Worm (Caenorhabditis elegans): ENCODE data around the gene crn-6.
A peak's percentile ranks its signal among the peaks of the same experiment; 100 is the strongest.

The crn-6 gene

DNA sequence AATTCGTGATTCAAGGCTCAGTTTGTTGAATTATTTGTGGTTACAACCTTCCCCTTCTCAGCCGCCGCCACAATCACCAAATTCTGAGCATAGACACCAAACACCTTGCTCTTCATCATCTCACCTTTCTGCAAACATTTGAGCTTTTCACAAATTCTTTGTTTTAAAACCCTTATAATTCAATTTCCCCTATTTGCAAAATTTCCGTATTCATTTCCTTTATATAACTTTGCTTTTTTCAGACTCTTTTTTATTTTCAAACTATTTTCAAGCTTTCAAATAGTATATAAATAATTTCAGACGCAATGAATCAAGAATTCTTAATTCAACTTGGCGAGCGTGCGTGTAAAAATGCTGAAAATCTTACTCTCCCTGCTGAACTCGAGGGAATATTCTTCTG lies 16.4 kb downstream of the crn-6 start, which contains the start of gene tkr-1:
TSS of gene tkr-1 (plus strand) at position 301 of the 400 bp plus-strand sequence.
- TF ChIP-seq fkh-2 (tag; optimal IDR thresholded peaks at IDR 0.05) (no peak), eor-1 (tag; optimal IDR thresholded peaks at IDR 0.05) (no peak), nhr-11 (tag; optimal IDR thresholded peaks at IDR 0.05) (no peak), lsy-12 (tag; optimal IDR thresholded peaks at IDR 0.05) (no peak), unc-62 (GFP tag; optimal IDR thresholded peaks at IDR 0.05) (no peak), nhr-237 (tag; optimal IDR thresholded peaks at IDR 0.05) (no peak), sea-2 (GFP tag; optimal IDR thresholded peaks at IDR 0.05) (no peak), ceh-28 (tag; optimal IDR thresholded peaks at IDR 0.05) (no peak), ceh-9 (tag; optimal IDR thresholded peaks at IDR 0.05) (no peak), ceh-16 (tag; optimal IDR thresholded peaks at IDR 0.05) (no peak), nhr-77 (tag; optimal IDR thresholded peaks at IDR 0.05) (no peak), egl-27 (tag; optimal IDR thresholded peaks at IDR 0.05) (no peak), elt-1 (tag; optimal IDR thresholded peaks at IDR 0.05) (no peak), ceh-82 (tag; optimal IDR thresholded peaks at IDR 0.05) (no peak), R02D3.7 (tag; optimal IDR thresholded peaks at IDR 0.05) (no peak), jun-1 (tag; optimal IDR thresholded peaks at IDR 0.05) (no peak), fos-1 (tag; optimal IDR thresholded peaks at IDR 0.05) (no peak)

DNA sequence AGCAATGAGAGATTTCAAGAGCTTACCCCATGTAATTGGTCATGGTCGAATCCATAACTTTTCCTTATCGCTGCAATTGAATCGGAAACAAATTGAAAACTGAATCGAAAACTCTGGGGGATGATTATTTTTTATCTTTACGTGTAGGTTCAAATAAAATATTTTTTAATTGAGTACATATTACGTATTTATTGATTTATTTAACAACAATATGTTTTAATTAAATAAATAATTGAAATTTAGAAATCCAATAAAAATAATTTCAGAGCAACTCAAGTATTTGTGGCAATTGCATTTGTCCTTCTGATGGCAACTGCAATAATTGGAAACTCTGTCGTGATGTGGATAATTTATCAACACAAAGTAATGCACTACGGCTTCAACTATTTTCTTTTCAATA lies 18.5 kb downstream of the crn-6 start, which contains the start of gene C38C10.3:
TSS of gene C38C10.3 (minus strand) at position 101 of the 400 bp plus-strand sequence.
- TF ChIP-seq ZK546.5 (tag; optimal IDR thresholded peaks at IDR 0.05) = no peak
- TF ChIP-seq fos-1 (tag; optimal IDR thresholded peaks at IDR 0.05) = no peak
- TF ChIP-seq nhr-12 (tag; optimal IDR thresholded peaks at IDR 0.05) = no peak
- TF ChIP-seq ceh-82 (tag; optimal IDR thresholded peaks at IDR 0.05) = no peak
- TF ChIP-seq hmg-11 (tag; optimal IDR thresholded peaks at IDR 0.05) = no peak
- no peak for TF ChIP-seq pha-4 (tag; optimal IDR thresholded peaks at IDR 0.05)
- TF ChIP-seq sea-2 (GFP tag; optimal IDR thresholded peaks at IDR 0.05) = no peak
- TF ChIP-seq daf-12 (tag; optimal IDR thresholded peaks at IDR 0.05) = no peak
- no peak for TF ChIP-seq ceh-16 (tag; optimal IDR thresholded peaks at IDR 0.05)
- TF ChIP-seq eor-1 (tag; optimal IDR thresholded peaks at IDR 0.05) = no peak
- TF ChIP-seq R02D3.7 (tag; optimal IDR thresholded peaks at IDR 0.05) = no peak

ce11 chrIII:9390007-9390406 lies 22.9 kb downstream of the crn-6 start, which contains the start of gene slc-17.2:
TSS of gene slc-17.2 (minus strand) at chrIII:9390107.
- TF ChIP-seq fkh-10 (GFP tag; optimal IDR thresholded peaks at IDR 0.05) (peak; percentile 7), ceh-28 (tag; optimal IDR thresholded peaks at IDR 0.05) (no peak)

DNA sequence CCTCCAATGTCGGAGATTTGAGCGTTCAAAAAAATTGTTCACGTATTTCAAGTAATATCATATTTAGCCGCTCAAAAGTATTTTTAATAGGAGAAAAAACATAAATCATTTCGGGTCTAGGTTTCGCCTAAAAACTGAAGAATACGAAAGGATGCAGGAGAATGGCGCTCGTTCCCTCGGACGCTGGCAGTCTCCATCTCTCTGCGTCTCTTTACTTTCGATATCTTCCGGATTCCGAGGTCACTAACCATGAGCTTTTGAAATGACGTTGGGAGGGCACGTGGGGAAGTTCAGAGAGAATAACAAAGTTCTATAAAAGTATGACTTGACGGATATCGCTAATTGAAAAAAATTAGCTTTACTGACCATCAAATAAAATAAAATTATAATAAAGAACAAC lies 23.9 kb downstream of the crn-6 start:
- TF ChIP-seq mdl-1 (tag; optimal IDR thresholded peaks at IDR 0.05) = peak; percentile 2
- TF ChIP-seq hmg-11 (tag; optimal IDR thresholded peaks at IDR 0.05) = no peak
- peak; percentile 9 for TF ChIP-seq lin-39 (tag; optimal IDR thresholded peaks at IDR 0.05)
- TF ChIP-seq nfya-1 (tag; optimal IDR thresholded peaks at IDR 0.05; ENCODE audit: insufficient read depth) = peak; percentile 34

- TF ChIP-seq ztf-11 (tag; optimal IDR thresholded peaks at IDR 0.05) = no peak
- no peak for TF ChIP-seq egl-5 (tag; optimal IDR thresholded peaks at IDR 0.05)
- no peak for TF ChIP-seq ceh-28 (tag; optimal IDR thresholded peaks at IDR 0.05)
- TF ChIP-seq ceh-16 (tag; optimal IDR thresholded peaks at IDR 0.05) = no peak
- no peak for TF ChIP-seq aly-2 (tag; optimal IDR thresholded peaks at IDR 0.05)
- TF ChIP-seq ama-1 (optimal IDR thresholded peaks at IDR 0.05) = no peak
- no peak for TF ChIP-seq egl-27 (tag; optimal IDR thresholded peaks at IDR 0.05)
- TF ChIP-seq nhr-67 (tag; optimal IDR thresholded peaks at IDR 0.05) = no peak
- TF ChIP-seq nhr-237 (tag; optimal IDR thresholded peaks at IDR 0.05) = no peak
- peak; percentile 47 for TF ChIP-seq pha-4 (tag; optimal IDR thresholded peaks at IDR 0.05)
- TF ChIP-seq fos-1 (tag; optimal IDR thresholded peaks at IDR 0.05) = no peak
- no peak for TF ChIP-seq sea-2 (GFP tag; optimal IDR thresholded peaks at IDR 0.05)
- TF ChIP-seq nhr-28 (tag; optimal IDR thresholded peaks at IDR 0.05) = no peak
- no peak for TF ChIP-seq eor-1 (tag; optimal IDR thresholded peaks at IDR 0.05)
- TF ChIP-seq elt-1 (tag; optimal IDR thresholded peaks at IDR 0.05) = no peak
- TF ChIP-seq daf-12 (tag; optimal IDR thresholded peaks at IDR 0.05) = no peak
- TF ChIP-seq nhr-23 (tag; optimal IDR thresholded peaks at IDR 0.05) = peak; percentile 38
- no peak for TF ChIP-seq nhr-77 (tag; optimal IDR thresholded peaks at IDR 0.05)
- no peak for TF ChIP-seq mml-1 (tag; optimal IDR thresholded peaks at IDR 0.05)
- no peak for TF ChIP-seq lsy-12 (tag; optimal IDR thresholded peaks at IDR 0.05)
- TF ChIP-seq skn-1 (tag; optimal IDR thresholded peaks at IDR 0.05) = peak; percentile 29
- peak; percentile 36 for TF ChIP-seq hmg-11 (tag; optimal IDR thresholded peaks at IDR 0.05)
- no peak for TF ChIP-seq nhr-76 (tag; optimal IDR thresholded peaks at IDR 0.05)
- TF ChIP-seq ztf-4 (tag; optimal IDR thresholded peaks at IDR 0.05) = no peak
- TF ChIP-seq ceh-82 (tag; optimal IDR thresholded peaks at IDR 0.05) = no peak
- no peak for TF ChIP-seq nhr-12 (tag; optimal IDR thresholded peaks at IDR 0.05)
- no peak for TF ChIP-seq tbx-2 (tag; optimal IDR thresholded peaks at IDR 0.05)
- TF ChIP-seq pqm-1 (tag; optimal IDR thresholded peaks at IDR 0.05) = no peak
- no peak for TF ChIP-seq ceh-9 (tag; optimal IDR thresholded peaks at IDR 0.05)
- no peak for TF ChIP-seq fkh-10 (GFP tag; optimal IDR thresholded peaks at IDR 0.05)
- peak; percentile 46 for TF ChIP-seq lin-15B (tag; optimal IDR thresholded peaks at IDR 0.05)
- no peak for TF ChIP-seq jun-1 (tag; optimal IDR thresholded peaks at IDR 0.05)
- TF ChIP-seq elt-2 (tag; optimal IDR thresholded peaks at IDR 0.05) = no peak
- TF ChIP-seq nfya-1 (tag; optimal IDR thresholded peaks at IDR 0.05; ENCODE audit: insufficient read depth) = peak; percentile 53
Measured at ce11 chrIII:9393114-9393780, 26.2 kb downstream of the crn-6 start, which contains the start of the genes gpr-2 and rgr-1. TSS of gene gpr-2 (minus strand) at chrIII:9393164. TSS of gene rgr-1 (plus strand) at chrIII:9393730.

All from whole organism, L3 larva.